Worm (Caenorhabditis elegans) whole organism, L3 larva: ENCODE results near the gene T20G5.9.

ENCODE experiments used
- R02D3.7 ChIP-seq: fragments of 150-350 bp; optimal IDR thresholded peaks from 2 replicates; lab custom pipeline; 2014; ENCODE audit warnings: missing biosample characterization, missing genetic modification characterization
- ZK546.5 ChIP-seq: sonication (generic microtip); optimal IDR thresholded peaks from 2 replicates; lab custom pipeline; 2017; ENCODE audit warnings: missing biosample characterization, missing genetic modification characterization
- ama-1 ChIP-seq: fragments of 150-350 bp; optimal IDR thresholded peaks from 2 replicates; lab custom pipeline; 2018
- ceh-16 ChIP-seq: sonication (generic microtip); optimal IDR thresholded peaks from 2 replicates; lab custom pipeline; 2017; ENCODE audit warnings: missing biosample characterization, missing genetic modification characterization
- ceh-28 ChIP-seq: fragments of 150-350 bp; optimal IDR thresholded peaks from 2 replicates; lab custom pipeline; 2014; ENCODE audit warnings: missing biosample characterization, missing genetic modification reagents, missing genetic modification characterization
- ceh-82 ChIP-seq: fragments of 150-350 bp; optimal IDR thresholded peaks from 2 replicates; lab custom pipeline; 2014; ENCODE audit warnings: missing biosample characterization, missing genetic modification characterization
- ceh-9 ChIP-seq: sonication (generic microtip); optimal IDR thresholded peaks from 2 replicates; lab custom pipeline; 2018; ENCODE audit warnings: missing biosample characterization, missing genetic modification characterization
- daf-12 ChIP-seq: fragments of 150-350 bp; optimal IDR thresholded peaks from 2 replicates; lab custom pipeline; 2014; ENCODE audit warnings: missing biosample characterization, missing genetic modification reagents, missing genetic modification characterization
- egl-27 ChIP-seq: sonication (generic microtip); optimal IDR thresholded peaks from 4 replicates; lab custom pipeline; 2017; ENCODE audit warnings: missing biosample characterization, missing genetic modification reagents, missing genetic modification characterization
- egl-5 ChIP-seq: fragments of 150-350 bp; optimal IDR thresholded peaks from 2 replicates; lab custom pipeline; 2017; ENCODE audit warnings: missing biosample characterization, missing genetic modification reagents, missing genetic modification characterization, inconsistent platforms
- elt-1 ChIP-seq: fragments of 150-350 bp; optimal IDR thresholded peaks from 2 replicates; lab custom pipeline; 2014; ENCODE audit warnings: missing biosample characterization, missing genetic modification characterization
- elt-2 ChIP-seq: sonication (generic microtip); optimal IDR thresholded peaks from 2 replicates; lab custom pipeline; 2016; ENCODE audit warnings: missing genetic modification reagents, mild to moderate bottlenecking, missing genetic modification characterization, missing compliant biosample characterization
- elt-3 ChIP-seq, 3 experiments: fragments of 150-350 bp in 1 of 3; sonication (generic microtip) in 2 of 3; optimal IDR thresholded peaks; 2 replicates in 2 of 3; 4 replicates in 1 of 3; lab custom pipeline; 2014 to 2017; ENCODE audit warnings: missing biosample characterization in 3 of 3, missing genetic modification characterization in 3 of 3
- eor-1 ChIP-seq, 2 experiments: fragments of 150-350 bp; optimal IDR thresholded peaks; 2 replicates each; lab custom pipeline; 2014 to 2018; ENCODE audit warnings: missing biosample characterization in 2 of 2, missing genetic modification characterization in 2 of 2
- fkh-10 ChIP-seq: sonication (generic microtip); optimal IDR thresholded peaks from 2 replicates; lab custom pipeline; 2017; ENCODE audit warnings: missing biosample characterization, missing genetic modification reagents, missing genetic modification characterization
- fkh-2 ChIP-seq: fragments of 150-350 bp; optimal IDR thresholded peaks from 2 replicates; lab custom pipeline; 2014; ENCODE audit warnings: missing biosample characterization, missing genetic modification reagents, missing genetic modification characterization
- fos-1 ChIP-seq: fragments of 150-350 bp; optimal IDR thresholded peaks from 2 replicates; lab custom pipeline; 2014; ENCODE audit warnings: missing biosample characterization, missing genetic modification characterization
- hmg-11 ChIP-seq: sonication (generic microtip); optimal IDR thresholded peaks from 2 replicates; lab custom pipeline; 2016; ENCODE audit warnings: missing genetic modification characterization, missing compliant biosample characterization
- jun-1 ChIP-seq: fragments of 150-350 bp; optimal IDR thresholded peaks from 2 replicates; lab custom pipeline; 2014; ENCODE audit warnings: missing biosample characterization, missing genetic modification reagents, missing genetic modification characterization
- lin-15B ChIP-seq: fragments of 150-350 bp; optimal IDR thresholded peaks from 2 replicates; lab custom pipeline; 2014; ENCODE audit warnings: missing biosample characterization, missing genetic modification characterization
- lin-39 ChIP-seq: fragments of 150-350 bp; optimal IDR thresholded peaks from 2 replicates; lab custom pipeline; 2018; ENCODE audit warnings: missing biosample characterization, missing genetic modification reagents, missing genetic modification characterization
- lsy-12 ChIP-seq: sonication (generic microtip); optimal IDR thresholded peaks from 2 replicates; lab custom pipeline; 2016; ENCODE audit warnings: mild to moderate bottlenecking, missing genetic modification characterization, missing compliant biosample characterization
- mdl-1 ChIP-seq: fragments of 150-350 bp; optimal IDR thresholded peaks from 2 replicates; lab custom pipeline; 2014; ENCODE audit warnings: missing biosample characterization, missing genetic modification characterization
- nfya-1 ChIP-seq: sonication (generic microtip); optimal IDR thresholded peaks from 2 replicates; lab custom pipeline; 2017; ENCODE audit warnings: missing genetic modification characterization, mild to moderate bottlenecking, missing compliant biosample characterization, antibody characterized with exemption, moderate library complexity; ENCODE audit not compliant: insufficient read depth
- nhr-11 ChIP-seq: fragments of 150-350 bp; optimal IDR thresholded peaks from 2 replicates; lab custom pipeline; 2014; ENCODE audit warnings: missing biosample characterization, missing genetic modification characterization
- nhr-12 ChIP-seq: fragments of 150-350 bp; optimal IDR thresholded peaks from 2 replicates; lab custom pipeline; 2014; ENCODE audit warnings: missing biosample characterization, missing genetic modification characterization
- nhr-23 ChIP-seq: fragments of 150-350 bp; optimal IDR thresholded peaks from 2 replicates; lab custom pipeline; 2014; ENCODE audit warnings: missing biosample characterization, missing genetic modification reagents, missing genetic modification characterization
- nhr-237 ChIP-seq: fragments of 150-350 bp; optimal IDR thresholded peaks from 2 replicates; lab custom pipeline; 2014; ENCODE audit warnings: missing biosample characterization, missing genetic modification characterization
- nhr-25 ChIP-seq: sonication (generic microtip); optimal IDR thresholded peaks from 2 replicates; lab custom pipeline; 2017; ENCODE audit warnings: missing biosample characterization, missing genetic modification characterization
- nhr-28 ChIP-seq: fragments of 150-350 bp; optimal IDR thresholded peaks from 2 replicates; lab custom pipeline; 2014; ENCODE audit warnings: missing biosample characterization, missing genetic modification characterization
- nhr-43 ChIP-seq: sonication (generic microtip); optimal IDR thresholded peaks from 2 replicates; lab custom pipeline; 2016; ENCODE audit warnings: mild to moderate bottlenecking, missing genetic modification characterization, missing compliant biosample characterization; ENCODE audit not compliant: poor library complexity, severe bottlenecking
- nhr-67 ChIP-seq: fragments of 150-350 bp; optimal IDR thresholded peaks from 2 replicates; lab custom pipeline; 2014; ENCODE audit warnings: missing biosample characterization, missing genetic modification characterization
- nhr-76 ChIP-seq: fragments of 150-350 bp; sonication (generic microtip); optimal IDR thresholded peaks from 5 replicates; lab custom pipeline; 2014; ENCODE audit warnings: missing biosample characterization, missing genetic modification characterization
- nhr-77 ChIP-seq: fragments of 150-350 bp; optimal IDR thresholded peaks from 2 replicates; lab custom pipeline; 2014; ENCODE audit warnings: missing biosample characterization, missing genetic modification characterization
- pha-4 ChIP-seq: fragments of 150-350 bp; optimal IDR thresholded peaks from 2 replicates; lab custom pipeline; 2014; ENCODE audit warnings: missing biosample characterization, missing genetic modification reagents, missing genetic modification characterization
- pqm-1 ChIP-seq: fragments of 150-350 bp; optimal IDR thresholded peaks from 2 replicates; lab custom pipeline; 2017; ENCODE audit warnings: missing biosample characterization, missing genetic modification characterization, inconsistent platforms
- sea-2 ChIP-seq: fragments of 150-350 bp; sonication (generic microtip); optimal IDR thresholded peaks from 4 replicates; lab custom pipeline; 2014; ENCODE audit warnings: missing biosample characterization, missing genetic modification reagents, missing genetic modification characterization
- skn-1 ChIP-seq: fragments of 150-350 bp; optimal IDR thresholded peaks from 2 replicates; lab custom pipeline; 2014; ENCODE audit warnings: missing biosample characterization, missing genetic modification characterization
- snpc-4 ChIP-seq: fragments of 150-350 bp; optimal IDR thresholded peaks from 2 replicates; lab custom pipeline; 2014; ENCODE audit warnings: missing biosample characterization, missing genetic modification characterization
- tbx-2 ChIP-seq: sonication (generic microtip); optimal IDR thresholded peaks from 2 replicates; lab custom pipeline; 2016; ENCODE audit warnings: mild to moderate bottlenecking, missing genetic modification characterization, missing compliant biosample characterization
- unc-62 ChIP-seq: fragments of 150-350 bp; sonication (generic microtip); optimal IDR thresholded peaks from 4 replicates; lab custom pipeline; 2014; ENCODE audit warnings: missing biosample characterization, missing genetic modification reagents, missing genetic modification characterization
- zag-1 ChIP-seq: fragments of 150-350 bp; optimal IDR thresholded peaks from 2 replicates; lab custom pipeline; 2014; ENCODE audit warnings: missing biosample characterization, missing genetic modification characterization

Gene T20G5.9

DNA sequence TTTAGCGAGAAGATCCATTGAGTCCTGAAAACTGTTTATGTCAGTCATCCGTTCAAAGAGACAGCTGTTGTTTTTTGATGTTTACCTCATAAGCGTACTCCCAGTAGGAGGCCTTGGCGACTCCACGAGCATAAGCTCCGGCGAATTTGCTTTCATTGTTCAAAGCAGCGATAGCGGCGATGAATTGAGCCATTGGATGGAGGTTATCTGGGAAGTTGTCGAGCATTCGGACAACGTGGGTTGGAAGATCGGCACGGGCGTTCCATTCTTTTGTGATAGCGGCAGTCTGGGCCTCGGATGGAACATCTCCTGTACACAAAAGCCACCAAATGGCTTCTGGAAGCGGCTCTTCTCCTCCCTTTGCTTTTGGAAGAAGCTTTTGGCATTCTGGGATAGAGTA is 6.2 kb downstream of the T20G5.9 start:
- TF ChIP-seq elt-2 (no peak), ama-1 (lab: Kevin White, UChicago) (peak; percentile 76), ceh-9 (tag; lab: Kevin White, UChicago) (no peak), nhr-43 (tag; lab: Kevin White, UChicago) (peak; percentile 33)

DNA sequence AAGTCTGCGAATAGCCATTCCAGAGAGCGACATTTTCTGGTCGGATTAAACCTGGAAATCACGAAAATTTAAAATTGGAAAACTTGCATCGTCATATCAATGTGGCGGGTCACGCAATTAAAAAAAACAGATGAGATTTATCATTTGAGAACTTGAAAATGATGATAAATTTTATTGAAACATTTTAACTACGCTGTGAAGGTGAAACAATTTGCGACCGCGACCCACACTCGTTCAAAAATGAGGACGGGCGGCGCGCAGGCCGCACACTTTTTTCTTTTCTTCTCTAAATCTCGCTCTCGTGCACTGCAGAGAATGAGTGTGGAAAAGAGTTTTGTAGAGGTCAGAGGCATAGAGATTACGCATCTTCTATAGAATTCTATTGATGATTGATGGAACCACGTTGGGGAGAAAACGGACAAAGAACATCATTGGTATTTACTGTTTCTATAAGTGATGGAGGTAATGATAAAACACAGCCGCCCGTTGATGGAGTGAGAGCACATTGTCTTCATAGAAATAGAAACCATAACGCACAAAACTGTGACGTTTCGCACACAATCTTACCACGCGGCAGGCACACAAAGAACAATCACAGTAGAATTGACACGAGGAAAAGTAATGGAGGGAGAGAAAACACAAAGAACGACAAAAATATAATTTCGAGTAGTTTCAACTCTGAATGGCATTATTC is 7.1 kb downstream of the T20G5.9 start, which contains the start of gene cts-1:
Gene cts-1, minus strand, starts transcription at position 51 of the 694 bp plus-strand sequence.
- TF ChIP-seq unc-62 (GFP tag; lab: Kevin White, UChicago) (peak; percentile 36), tbx-2 (tag; lab: Kevin White, UChicago) (peak; percentile 43), nhr-23 (tag; lab: Kevin White, UChicago) (peak; percentile 86), mdl-1 (tag; lab: Kevin White, UChicago) (peak; percentile 53), nhr-12 (tag; lab: Kevin White, UChicago) (no peak), elt-1 (tag; lab: Kevin White, UChicago) (peak; percentile 67), elt-2 (peak; percentile 93), pqm-1 (tag; lab: Kevin White, UChicago) (peak; percentile 83), jun-1 (tag; lab: Kevin White, UChicago) (peak; percentile 86), fos-1 (tag; lab: Kevin White, UChicago) (peak; percentile 73), nhr-77 (tag; lab: Kevin White, UChicago) (no peak), nhr-25 (tag; lab: Kevin White, UChicago) (peak; percentile 91), lsy-12 (tag; lab: Kevin White, UChicago) (peak; percentile 79), hmg-11 (tag; lab: Kevin White, UChicago) (peak; percentile 29), snpc-4 (tag; lab: Kevin White, UChicago) (peak; percentile 38), zag-1 (no peak), ceh-16 (tag; lab: Kevin White, UChicago) (no peak), pha-4 (peak; percentile 90), nhr-43 (tag; lab: Kevin White, UChicago) (peak; percentile 36), eor-1 (tag; optimal IDR thresholded peaks at IDR 0.05; lab: Kevin White, UChicago) (no peak), egl-27 (peak; percentile 77), ceh-28 (tag; lab: Kevin White, UChicago) (peak; percentile 71), nhr-67 (no peak), R02D3.7 (peak; percentile 50), lin-39 (tag; lab: Kevin White, UChicago) (peak; percentile 87), ama-1 (lab: Kevin White, UChicago) (peak; percentile 44), nhr-11 (peak; percentile 11), sea-2 (GFP tag; lab: Kevin White, UChicago) (no peak), elt-3 (tag; optimal IDR thresholded peaks at IDR 0.05; lab: Kevin White, UChicago) (peak in 1 of 3 experiments; percentile 70), lin-15B (tag; lab: Kevin White, UChicago) (peak; percentile 92), nhr-76 (tag; lab: Kevin White, UChicago) (peak; percentile 33), nfya-1 (tag; lab: Kevin White, UChicago) (peak; percentile 86)

DNA sequence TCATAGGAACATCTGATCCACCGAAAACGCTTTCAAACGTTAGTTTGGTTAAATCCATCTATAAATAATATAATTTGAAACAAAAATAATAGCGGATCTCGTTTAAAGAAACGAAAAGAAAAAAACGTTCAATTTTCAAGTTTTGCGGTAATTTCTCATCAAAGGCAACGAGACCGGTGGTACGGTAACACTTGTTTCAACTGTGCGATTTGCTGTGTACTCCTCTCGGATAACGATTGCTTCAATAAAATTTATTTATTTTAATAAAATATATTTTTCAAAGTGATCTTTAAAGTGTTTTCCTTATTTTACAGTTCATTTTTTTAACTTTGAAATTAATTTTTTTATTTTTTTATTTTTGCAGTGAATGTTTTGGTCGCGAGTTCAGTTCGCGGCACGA is 8.9 kb downstream of the T20G5.9 start, which contains the start of the genes rde-4 and cox-14:
Gene rde-4, minus strand, starts transcription at position 60 of the 400 bp plus-strand sequence.
Gene cox-14, plus strand, starts transcription at position 356 of the 400 bp plus-strand sequence.
- TF ChIP-seq fkh-2 (tag; lab: Kevin White, UChicago) (no peak), egl-5 (tag; lab: Kevin White, UChicago) (peak; percentile 97), ZK546.5 (tag; lab: Kevin White, UChicago) (no peak), hmg-11 (tag; lab: Kevin White, UChicago) (peak; percentile 44), snpc-4 (tag; lab: Kevin White, UChicago) (peak; percentile 44), nhr-43 (tag; lab: Kevin White, UChicago) (peak; percentile 59), pha-4 (peak; percentile 97), ceh-82 (tag; lab: Kevin White, UChicago) (peak; percentile 20), nhr-237 (tag; lab: Kevin White, UChicago) (no peak), nfya-1 (tag; lab: Kevin White, UChicago) (peak; percentile 97), nhr-23 (tag; lab: Kevin White, UChicago) (peak; percentile 94), nhr-25 (tag; lab: Kevin White, UChicago) (peak; percentile 54), lin-39 (tag; lab: Kevin White, UChicago) (peak; percentile 90), daf-12 (tag; lab: Kevin White, UChicago) (no peak), pqm-1 (tag; lab: Kevin White, UChicago) (peak; percentile 68), nhr-28 (tag; lab: Kevin White, UChicago) (no peak), skn-1 (tag; lab: Kevin White, UChicago) (peak; percentile 81), lin-15B (tag; lab: Kevin White, UChicago) (peak; percentile 94), fkh-10 (GFP tag; lab: Kevin White, UChicago) (peak; percentile 70), ama-1 (lab: Kevin White, UChicago) (peak; percentile 15), eor-1 (tag; optimal IDR thresholded peaks at IDR 0.05; lab: Kevin White, UChicago) (no peak)
- TF ChIP-seq, all 47 proteins: peak for 15
